Worm (Caenorhabditis elegans) whole organism, L2 larva: ENCODE measurements around the gene idpc-1.

Source experiments
- F13H6.1 ChIP-seq: sonication (generic microtip); optimal IDR thresholded peaks from 2 replicates; lab custom pipeline; 2016; ENCODE audit warnings: missing genetic modification characterization, missing compliant biosample characterization
- ama-1 ChIP-seq: fragments of 150-350 bp; optimal IDR thresholded peaks from 2 replicates; lab custom pipeline; 2018; ENCODE audit warnings: inconsistent platforms
- fos-1 ChIP-seq: fragments of 150-350 bp; optimal IDR thresholded peaks from 2 replicates; lab custom pipeline; 2014; ENCODE audit warnings: missing biosample characterization, missing genetic modification characterization
- lin-13 ChIP-seq: fragments of 150-350 bp; optimal IDR thresholded peaks from 2 replicates; lab custom pipeline; 2014; ENCODE audit warnings: missing biosample characterization, missing genetic modification reagents, missing genetic modification characterization
- mdl-1 ChIP-seq, 2 experiments: fragments of 150-350 bp in 1 of 2; sonication (generic microtip) in 1 of 2; optimal IDR thresholded peaks; 2 replicates each; lab custom pipeline; 2017; ENCODE audit warnings: missing biosample characterization in 2 of 2, missing genetic modification characterization in 2 of 2
- nhr-11 ChIP-seq: fragments of 150-350 bp; optimal IDR thresholded peaks from 2 replicates; lab custom pipeline; 2014; ENCODE audit warnings: missing biosample characterization, missing genetic modification characterization
- nhr-25 ChIP-seq: fragments of 150-350 bp; sonication (generic microtip); optimal IDR thresholded peaks from 3 replicates; lab custom pipeline; 2014; ENCODE audit warnings: missing biosample characterization, missing genetic modification characterization
- sem-4 ChIP-seq: fragments of 150-350 bp; optimal IDR thresholded peaks from 2 replicates; lab custom pipeline; 2014; ENCODE audit warnings: missing biosample characterization, missing genetic modification reagents, missing genetic modification characterization
- snpc-4 ChIP-seq: fragments of 150-350 bp; optimal IDR thresholded peaks from 2 replicates; lab custom pipeline; 2014; ENCODE audit warnings: missing biosample characterization, missing genetic modification characterization
- ztf-4 ChIP-seq: fragments of 150-350 bp; optimal IDR thresholded peaks from 2 replicates; lab custom pipeline; 2014; ENCODE audit warnings: missing biosample characterization, missing genetic modification characterization

- TF ChIP-seq ama-1, result no peak
- no peak for TF ChIP-seq sem-4
- no peak for TF ChIP-seq ztf-4 (tag; lab: Kevin White, UChicago)
- TF ChIP-seq F13H6.1 (tag; lab: Kevin White, UChicago), result no peak
- TF ChIP-seq mdl-1 (tag; optimal IDR thresholded peaks at IDR 0.05; lab: Kevin White, UChicago), result no peak
- no peak for TF ChIP-seq nhr-25 (tag; lab: Kevin White, UChicago)
- no peak for TF ChIP-seq snpc-4 (tag; lab: Kevin White, UChicago)
- TF ChIP-seq fos-1, result no peak
- no peak for TF ChIP-seq lin-13 (GFP tag; lab: Kevin White, UChicago)
- TF ChIP-seq nhr-11 (tag; lab: Kevin White, UChicago), result no peak
Observed at ce11 chrIII:11456577-11456976, 29.6 kb downstream of the idpc-1 start, which contains the start of gene plr-1.
